Fruit fly (Drosophila melanogaster): ENCODE data around the gene CG2218.

CG2218 gene

DNA sequence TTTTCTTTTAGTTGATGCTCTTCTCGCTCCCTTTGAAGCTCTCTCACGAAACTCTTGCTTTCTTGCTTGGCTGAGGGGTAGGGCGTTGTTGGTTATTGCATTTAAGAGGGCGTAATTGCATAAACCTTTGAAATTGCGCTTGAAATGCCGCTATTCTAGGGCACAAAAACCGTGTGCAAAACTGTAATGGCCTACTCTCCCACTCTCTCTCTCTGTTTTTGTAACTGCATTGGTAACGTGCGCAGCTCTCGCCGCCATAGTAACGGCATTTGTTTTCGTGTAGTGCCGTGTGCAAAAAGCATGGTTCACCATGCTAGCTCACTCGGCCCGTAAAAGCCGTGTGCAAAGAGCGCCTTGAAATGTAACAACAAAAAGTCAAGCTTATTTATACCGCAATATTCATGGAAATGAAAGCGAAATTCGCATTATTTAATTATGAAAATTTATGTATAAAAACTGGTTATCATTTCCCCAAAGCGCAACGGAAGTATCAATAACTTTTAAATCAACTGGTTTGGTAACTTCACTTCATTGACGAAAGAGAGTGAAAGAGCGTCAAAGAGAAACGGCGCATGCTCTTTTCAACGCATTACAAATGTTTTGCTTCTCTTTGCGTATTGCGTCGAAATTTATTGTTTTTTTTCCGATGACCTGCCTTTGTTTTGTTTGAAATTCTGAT is 41.2 kb downstream of the CG2218 start (continued):
- TF ChIP-seq eve (GFP tag; optimal IDR thresholded peaks at IDR 0.05) (peak in 1 of 2 experiments; percentile 68), CG7745 (tag; optimal IDR thresholded peaks at IDR 0.05) (no peak), gce (GFP tag; IDR thresholded peaks at IDR 0.05) (no peak), CG14014 (GFP tag; IDR thresholded peaks at IDR 0.05) (no peak), CG15696 (tag; optimal IDR thresholded peaks at IDR 0.05) (no peak), danr (GFP tag; IDR thresholded peaks at IDR 0.05) (no peak), MTF-1 (GFP tag; optimal IDR thresholded peaks at IDR 0.05; ENCODE audit: borderline replicate concordance) (peak; percentile 100), CG10321 (GFP tag; IDR thresholded peaks at IDR 0.05) (no peak), mirr (GFP tag; optimal IDR thresholded peaks at IDR 0.05) (peak; percentile 13), CG2120 (GFP tag; optimal IDR thresholded peaks at IDR 0.05) (no peak), kni (GFP tag; optimal IDR thresholded peaks at IDR 0.05) (peak; percentile 11), pan (optimal IDR thresholded peaks at IDR 0.05) (no peak), pan (GFP tag; optimal IDR thresholded peaks at IDR 0.05 in 1 of 2, IDR thresholded peaks at IDR 0.05 in 1 of 2) (no peak), CG8388 (GFP tag; optimal IDR thresholded peaks at IDR 0.05) (no peak), CG6654 (GFP tag; optimal IDR thresholded peaks at IDR 0.05) (no peak), scrt (GFP tag; optimal IDR thresholded peaks at IDR 0.05) (peak; percentile 4), CG5245 (GFP tag; optimal IDR thresholded peaks at IDR 0.05) (no peak), tap (tag; optimal IDR thresholded peaks at IDR 0.05) (no peak), toy (GFP tag; IDR thresholded peaks at IDR 0.05) (no peak), gcm (GFP tag; optimal IDR thresholded peaks at IDR 0.05) (no peak), Nf-YB (GFP tag; optimal IDR thresholded peaks at IDR 0.05) (no peak), CG7786 (GFP tag; optimal IDR thresholded peaks at IDR 0.05) (no peak), CG8765 (GFP tag; IDR thresholded peaks at IDR 0.05) (no peak), CG8290 (GFP tag; optimal IDR thresholded peaks at IDR 0.05) (no peak), CG8290 (tag; optimal IDR thresholded peaks at IDR 0.05) (peak in 1 of 2 experiments; percentile 26), CG9797 (GFP tag; optimal IDR thresholded peaks at IDR 0.05) (no peak), tgo (GFP tag; IDR thresholded peaks at IDR 0.05) (no peak), CG11723 (GFP tag; optimal IDR thresholded peaks at IDR 0.05) (no peak), Dip2 (GFP tag; IDR thresholded peaks at IDR 0.05) (no peak), CG11504 (tag; optimal IDR thresholded peaks at IDR 0.05) (no peak), CG11247 (GFP tag; IDR thresholded peaks at IDR 0.05) (no peak), CG6813 (GFP tag; optimal IDR thresholded peaks at IDR 0.05) (no peak), bigmax (GFP tag; optimal IDR thresholded peaks at IDR 0.05) (no peak), CG3407 (GFP tag; optimal IDR thresholded peaks at IDR 0.05) (no peak), Hr78 (GFP tag; optimal IDR thresholded peaks at IDR 0.05) (peak in 1 of 2 experiments; percentile 5), repo (GFP tag; optimal IDR thresholded peaks at IDR 0.05) (no peak), CG2199 (GFP tag; IDR thresholded peaks at IDR 0.05) (peak; percentile 67; the same call in 2 of the 3 replicates), Nf-YC (tag; optimal IDR thresholded peaks at IDR 0.05) (peak; percentile 12), Drgx (GFP tag; IDR thresholded peaks at IDR 0.05) (no peak), CG6175 (GFP tag; IDR thresholded peaks at IDR 0.05) (no peak), CG13123 (GFP tag; optimal IDR thresholded peaks at IDR 0.05) (no peak), salm (tag; optimal IDR thresholded peaks at IDR 0.05) (no peak), CG10654 (GFP tag; optimal IDR thresholded peaks at IDR 0.05) (no peak), chm (GFP tag; IDR thresholded peaks at IDR 0.05) (no peak), gt (GFP tag; IDR thresholded peaks at IDR 0.05) (no peak), ewg (GFP tag; optimal IDR thresholded peaks at IDR 0.05) (no peak), CG6254 (GFP tag; optimal IDR thresholded peaks at IDR 0.05) (no peak), cato (GFP tag; optimal IDR thresholded peaks at IDR 0.05; ENCODE audit: borderline replicate concordance) (no peak), ssp (GFP tag; IDR thresholded peaks at IDR 0.05) (no peak), CG9215 (GFP tag; IDR thresholded peaks at IDR 0.05) (no peak), slbo (GFP tag; IDR thresholded peaks at IDR 0.05) (no peak)
